Fruit fly (Drosophila melanogaster) whole organism, embryonic: Measurements from ENCODE around the gene PIG-U.
A peak's percentile ranks its signal among the peaks of the same experiment; 100 is the strongest.

Experiments used
- Blimp-1 ChIP-seq: fragments of 200-800 bp; sonication (Bioruptor generic); optimal IDR thresholded peaks from 3 replicates; lab custom pipeline; 2018; ENCODE audit warnings: missing biosample characterization, missing genetic modification characterization, mild to moderate bottlenecking, moderate library complexity, missing genetic modification reagents
- CG11085 ChIP-seq: fragments of 200-800 bp; sonication (Bioruptor generic); IDR thresholded peaks from 2 replicates; pipeline ENCODE4 v1.3.6; 2022; ENCODE audit warnings: missing biosample characterization, missing genetic modification characterization
- CG11695 ChIP-seq: fragments of 200-800 bp; sonication (Bioruptor generic); IDR thresholded peaks from 3 replicates; pipeline ENCODE4 v1.3.6; 2022; ENCODE audit warnings: missing biosample characterization, missing genetic modification characterization
- CG12236 ChIP-seq: fragments of 200-800 bp; sonication (Bioruptor generic); optimal IDR thresholded peaks from 2 replicates; lab custom pipeline; 2016; ENCODE audit warnings: missing biosample characterization, missing genetic modification characterization
- CG12299 ChIP-seq: fragments of 200-800 bp; sonication (Bioruptor generic); optimal IDR thresholded peaks from 2 replicates; lab custom pipeline; 2018; ENCODE audit warnings: missing biosample characterization, mild to moderate bottlenecking, missing genetic modification characterization
- CG14710 ChIP-seq: fragments of 200-800 bp; sonication (Bioruptor generic); optimal IDR thresholded peaks from 3 replicates; lab custom pipeline; 2019; ENCODE audit warnings: missing biosample characterization, mild to moderate bottlenecking, missing genetic modification characterization, moderate library complexity
- CG14860 ChIP-seq: fragments of 200-800 bp; sonication (Bioruptor generic); IDR thresholded peaks from 3 replicates; pipeline ENCODE4 v1.3.6; 2022; ENCODE audit warnings: missing biosample characterization, missing genetic modification characterization; ENCODE audit not compliant: partially characterized antibody
- CG17186 ChIP-seq: fragments of 200-800 bp; sonication (Bioruptor generic); optimal IDR thresholded peaks from 3 replicates; lab custom pipeline; 2017; ENCODE audit warnings: missing biosample characterization, missing genetic modification reagents, missing genetic modification characterization
- CG2116 ChIP-seq: fragments of 200-800 bp; sonication (Bioruptor generic); optimal IDR thresholded peaks from 3 replicates; lab custom pipeline; 2018; ENCODE audit warnings: missing biosample characterization, mild to moderate bottlenecking, missing genetic modification characterization
- CG2712 ChIP-seq: fragments of 200-800 bp; optimal IDR thresholded peaks from 3 replicates; lab custom pipeline; 2019; ENCODE audit warnings: missing biosample characterization, mild to moderate bottlenecking, missing genetic modification characterization, moderate library complexity
- CG2889 ChIP-seq: fragments of 200-800 bp; sonication (Bioruptor generic); IDR thresholded peaks from 3 replicates; pipeline ENCODE4 v1.3.6; 2022; ENCODE audit warnings: missing biosample characterization, missing genetic modification characterization
- CG3065 ChIP-seq: fragments of 200-800 bp; sonication (Bioruptor generic); optimal IDR thresholded peaks from 2 replicates; lab custom pipeline; 2016; ENCODE audit warnings: missing biosample characterization, missing genetic modification characterization
- CG33213 ChIP-seq: fragments of 200-800 bp; sonication (Bioruptor generic); optimal IDR thresholded peaks from 3 replicates; lab custom pipeline; 2016; ENCODE audit warnings: missing biosample characterization, missing genetic modification characterization
- CG33557 ChIP-seq: fragments of 200-800 bp; sonication (Bioruptor generic); optimal IDR thresholded peaks from 2 replicates; lab custom pipeline; 2019; ENCODE audit warnings: missing biosample characterization, mild to moderate bottlenecking, missing genetic modification characterization, moderate library complexity
- CG34224 ChIP-seq: fragments of 200-800 bp; sonication (Bioruptor generic); IDR thresholded peaks from 3 replicates; pipeline ENCODE4 v1.3.6; 2022; ENCODE audit warnings: missing biosample characterization, missing genetic modification characterization; ENCODE audit not compliant: partially characterized antibody
- CG3847 ChIP-seq: fragments of 200-800 bp; sonication (Bioruptor generic); IDR thresholded peaks from 2 replicates; pipeline ENCODE4 v1.3.6; 2022; ENCODE audit warnings: missing biosample characterization, missing genetic modification characterization
- CG4707 ChIP-seq: fragments of 200-800 bp; sonication (Bioruptor generic); optimal IDR thresholded peaks from 2 replicates; lab custom pipeline; 2018; ENCODE audit warnings: missing biosample characterization, mild to moderate bottlenecking, missing genetic modification characterization, moderate library complexity
- CG6254 ChIP-seq: fragments of 200-800 bp; sonication (Bioruptor generic); optimal IDR thresholded peaks from 3 replicates; lab custom pipeline; 2017; ENCODE audit warnings: mild to moderate bottlenecking, missing biosample characterization, missing genetic modification reagents, missing genetic modification characterization
- CG7271 ChIP-seq: fragments of 200-800 bp; sonication (Bioruptor generic); optimal IDR thresholded peaks from 2 replicates; lab custom pipeline; 2018; ENCODE audit warnings: missing biosample characterization, mild to moderate bottlenecking, missing genetic modification characterization, moderate library complexity
- CG8281 ChIP-seq: fragments of 200-800 bp; sonication (Bioruptor generic); optimal IDR thresholded peaks from 2 replicates; lab custom pipeline; 2018; ENCODE audit warnings: missing biosample characterization, mild to moderate bottlenecking, missing genetic modification characterization, moderate library complexity
- CG8359 ChIP-seq: fragments of 200-800 bp; sonication (Bioruptor generic); optimal IDR thresholded peaks from 2 replicates; lab custom pipeline; 2017; ENCODE audit warnings: missing biosample characterization, mild to moderate bottlenecking, missing genetic modification characterization, borderline replicate concordance
- CG9215 ChIP-seq: fragments of 200-800 bp; sonication (Bioruptor generic); IDR thresholded peaks from 2 replicates; pipeline ENCODE4 v1.3.6; 2022; ENCODE audit warnings: missing biosample characterization, missing genetic modification characterization
- CG9797 ChIP-seq: fragments of 200-800 bp; sonication (Bioruptor generic); optimal IDR thresholded peaks from 3 replicates; lab custom pipeline; 2018; ENCODE audit warnings: missing biosample characterization, mild to moderate bottlenecking, missing genetic modification characterization
- CTCF ChIP-seq: fragments of 200-800 bp; sonication (Bioruptor generic); optimal IDR thresholded peaks from 2 replicates; lab custom pipeline; 2017; ENCODE audit warnings: missing biosample characterization, mild to moderate bottlenecking, missing genetic modification characterization, moderate library complexity
- CoRest ChIP-seq: fragments of 200-800 bp; sonication (Bioruptor generic); optimal IDR thresholded peaks from 3 replicates; lab custom pipeline; 2018; ENCODE audit warnings: missing biosample characterization, mild to moderate bottlenecking, missing genetic modification characterization, moderate library complexity
- Dfd ChIP-seq, 2 experiments: fragments of >200 bp; optimal IDR thresholded peaks; 2 replicates each; lab custom pipeline; 2017; ENCODE audit warnings: missing biosample characterization in 2 of 2, missing genetic modification characterization in 2 of 2
- Doc2 ChIP-seq: fragments of 200-800 bp; sonication (Bioruptor generic); IDR thresholded peaks from 2 replicates; pipeline ENCODE4 v1.3.6; 2022; ENCODE audit warnings: missing biosample characterization, missing genetic modification characterization
- Dp ChIP-seq: fragments of 200-800 bp; sonication (Bioruptor generic); optimal IDR thresholded peaks from 2 replicates; lab custom pipeline; 2018; ENCODE audit warnings: missing biosample characterization, mild to moderate bottlenecking, missing genetic modification characterization, moderate library complexity
- Hey ChIP-seq: fragments of 200-800 bp; sonication (Bioruptor generic); optimal IDR thresholded peaks from 3 replicates; lab custom pipeline; 2018; ENCODE audit warnings: missing biosample characterization, mild to moderate bottlenecking, missing genetic modification characterization
- MBD-R2 ChIP-seq: fragments of 200-800 bp; sonication (Bioruptor generic); IDR thresholded peaks from 2 replicates; pipeline ENCODE4 v1.3.6; 2022; ENCODE audit warnings: missing biosample characterization, missing genetic modification characterization
- Myb ChIP-seq: fragments of 200-800 bp; sonication (Bioruptor generic); optimal IDR thresholded peaks from 2 replicates; lab custom pipeline; 2016; ENCODE audit warnings: missing biosample characterization, missing genetic modification characterization
- Pdp1 ChIP-seq, 2 experiments: fragments of 200-800 bp; sonication (Bioruptor generic); optimal IDR thresholded peaks; 3 replicates each; lab custom pipeline; 2016; ENCODE audit warnings: missing biosample characterization in 2 of 2, missing genetic modification characterization in 2 of 2, mild to moderate bottlenecking in 1 of 2, moderate library complexity in 1 of 2
- Ravus ChIP-seq: fragments of 200-800 bp; sonication (Bioruptor generic); IDR thresholded peaks from 2 replicates; pipeline ENCODE4 v1.3.6; 2022; ENCODE audit warnings: missing biosample characterization, missing genetic modification characterization
- Rfx ChIP-seq: fragments of 200-800 bp; sonication (Bioruptor generic); IDR thresholded peaks from 2 replicates; pipeline ENCODE4 v1.3.6; 2022; ENCODE audit warnings: missing biosample characterization, missing genetic modification characterization
- Rx ChIP-seq: fragments of 200-800 bp; sonication (Bioruptor generic); IDR thresholded peaks from 2 replicates; pipeline ENCODE4 v1.3.6; 2022; ENCODE audit warnings: missing biosample characterization, missing genetic modification characterization
- ato ChIP-seq: fragments of 200-800 bp; sonication (Bioruptor generic); IDR thresholded peaks from 2 replicates; pipeline ENCODE4 v1.3.6; 2022; ENCODE audit warnings: missing biosample characterization, missing genetic modification characterization; ENCODE audit not compliant: partially characterized antibody
- caup ChIP-seq: fragments of 200-800 bp; sonication (Bioruptor generic); optimal IDR thresholded peaks from 3 replicates; lab custom pipeline; 2017; ENCODE audit warnings: missing biosample characterization, mild to moderate bottlenecking, missing genetic modification characterization, moderate library complexity; ENCODE audit not compliant: severe bottlenecking
- chinmo ChIP-seq: fragments of 200-800 bp; sonication (Bioruptor generic); IDR thresholded peaks from 4 replicates; pipeline ENCODE4 v1.3.6; 2022; ENCODE audit warnings: missing biosample characterization, missing genetic modification characterization; ENCODE audit not compliant: partially characterized antibody
- crol ChIP-seq: fragments of 200-800 bp; sonication (Bioruptor generic); IDR thresholded peaks from 2 replicates; pipeline ENCODE4 v1.3.6; 2022; ENCODE audit warnings: missing biosample characterization, missing genetic modification characterization
- ems ChIP-seq: fragments of 200-800 bp; sonication (Bioruptor generic); optimal IDR thresholded peaks from 3 replicates; lab custom pipeline; 2016; ENCODE audit warnings: missing biosample characterization, missing genetic modification characterization
- eyg ChIP-seq: fragments of 200-800 bp; sonication (Bioruptor generic); optimal IDR thresholded peaks from 3 replicates; lab custom pipeline; 2016; ENCODE audit warnings: missing biosample characterization, missing genetic modification characterization
- fd64A ChIP-seq: fragments of 200-800 bp; sonication (Bioruptor generic); optimal IDR thresholded peaks from 3 replicates; lab custom pipeline; 2018; ENCODE audit warnings: missing biosample characterization, mild to moderate bottlenecking, missing genetic modification characterization
- fu2 ChIP-seq: fragments of 200-800 bp; sonication (Bioruptor generic); optimal IDR thresholded peaks from 2 replicates; lab custom pipeline; 2016; ENCODE audit warnings: missing biosample characterization, missing genetic modification characterization
- h ChIP-seq: fragments of >200 bp; optimal IDR thresholded peaks from 2 replicates; lab custom pipeline; 2017
- insv ChIP-seq, 2 experiments: fragments of 200-800 bp; sonication (Bioruptor generic); optimal IDR thresholded peaks; 3 replicates each; lab custom pipeline; 2016 to 2018; ENCODE audit warnings: missing biosample characterization in 2 of 2, missing genetic modification characterization in 2 of 2
- kay ChIP-seq: fragments of 200-800 bp; sonication (Bioruptor generic); optimal IDR thresholded peaks from 2 replicates; lab custom pipeline; 2016; ENCODE audit warnings: missing biosample characterization, missing genetic modification characterization
- lilli ChIP-seq: fragments of 200-800 bp; sonication (Bioruptor generic); optimal IDR thresholded peaks from 3 replicates; lab custom pipeline; 2016; ENCODE audit warnings: missing biosample characterization, missing genetic modification characterization
- pnt ChIP-seq: fragments of 200-800 bp; sonication (Bioruptor generic); optimal IDR thresholded peaks from 3 replicates; lab custom pipeline; 2016; ENCODE audit warnings: missing biosample characterization, missing genetic modification characterization
- zen ChIP-seq: fragments of 200-800 bp; sonication (Bioruptor generic); optimal IDR thresholded peaks from 3 replicates; lab custom pipeline; 2018; ENCODE audit warnings: missing biosample characterization, mild to moderate bottlenecking, missing genetic modification characterization, moderate library complexity

Gene PIG-U

DNA sequence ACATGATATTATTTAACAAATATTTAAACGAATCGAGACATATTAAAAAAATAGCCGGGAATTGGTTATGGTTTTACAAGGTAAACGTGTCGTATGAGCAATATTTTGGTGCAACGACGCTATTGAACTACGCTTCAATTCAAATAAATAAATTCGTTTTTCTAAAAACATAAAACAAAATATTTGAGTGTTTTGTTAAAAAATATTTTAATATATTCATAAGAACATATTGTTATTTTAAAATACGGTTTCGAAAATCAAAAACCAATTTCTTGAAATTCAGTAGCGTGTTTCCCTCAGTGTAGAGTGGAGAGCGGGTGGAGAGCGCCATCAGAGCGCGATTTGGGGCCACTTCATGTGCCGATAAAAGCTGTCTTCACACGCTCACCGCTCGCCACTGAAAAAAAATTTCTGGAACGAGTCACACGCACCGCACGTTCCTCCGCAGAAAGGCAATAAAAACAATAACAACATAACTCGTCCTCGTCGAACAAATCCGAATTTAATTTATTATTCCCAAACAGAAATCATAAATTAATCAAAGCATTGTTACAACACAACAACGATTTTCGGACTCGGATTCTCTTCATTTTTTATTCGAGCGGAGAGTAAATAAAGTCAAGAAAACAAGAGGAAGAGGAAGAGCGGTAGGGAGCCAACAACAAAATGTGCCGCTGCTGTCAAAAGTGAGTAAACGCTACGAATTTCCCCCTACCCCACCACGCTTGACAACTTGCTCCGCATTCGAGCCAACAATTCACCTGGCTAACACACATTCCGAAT, 20.7 kb downstream of the PIG-U start (continued):
- TF ChIP-seq CG14710 (peak; percentile 95), CTCF (GFP tag; lab: Kevin White, UChicago) (peak; percentile 52), crol (peak; percentile 79), CG17186 (GFP tag; lab: Kevin White, UChicago) (peak; percentile 3), CG8359 (GFP tag; lab: Kevin White, UChicago) (peak; percentile 84), CG3847 (peak; percentile 78), CG2712 (peak; percentile 95), chinmo (GFP tag; lab: Robert Waterston, UW) (no peak), CG2116 (GFP tag; lab: Kevin White, UChicago) (peak; percentile 61), CG9215 (GFP tag; lab: Robert Waterston, UW) (peak; percentile 84), CG3065 (GFP tag; lab: Kevin White, UChicago) (peak; percentile 71), Rx (GFP tag; lab: Robert Waterston, UW) (peak; percentile 45; the same call in 1 of the 2 replicates), Doc2 (GFP tag; lab: Robert Waterston, UW) (no peak), Myb (GFP tag; lab: Kevin White, UChicago) (peak; percentile 14), CG33557 (GFP tag; lab: Kevin White, UChicago) (peak; percentile 87), fu2 (peak; percentile 17), Ravus (peak; percentile 30), CG9797 (GFP tag; lab: Kevin White, UChicago) (peak; percentile 18), Rfx (GFP tag; lab: Robert Waterston, UW) (peak; percentile 64), Pdp1 (GFP tag; optimal IDR thresholded peaks at IDR 0.05; lab: Kevin White, UChicago) (peak; percentile 53 to 62), kay (GFP tag; lab: Kevin White, UChicago) (peak; percentile 23), pnt (GFP tag; lab: Kevin White, UChicago) (peak; percentile 0), Dp (GFP tag; lab: Kevin White, UChicago) (no peak), Blimp-1 (GFP tag; lab: Kevin White, UChicago) (peak; percentile 90), insv (GFP tag; optimal IDR thresholded peaks at IDR 0.05; lab: Kevin White, UChicago) (peak in 1 of 2 experiments; percentile 63), Hey (no peak), MBD-R2 (GFP tag; lab: Robert Waterston, UW) (peak; percentile 42), CG11085 (no peak), CG34224 (GFP tag; lab: Robert Waterston, UW) (0 out of 3 replicates have a peak, but pooled peaks have one; percentile 11), CG4707 (GFP tag; lab: Kevin White, UChicago) (peak; percentile 7), eyg (GFP tag; lab: Kevin White, UChicago) (no peak), CG2889 (no peak; the same call in 2 of the 3 replicates), CG7271 (no peak), ato (GFP tag; lab: Robert Waterston, UW) (no peak), CG6254 (peak; percentile 83), CG8281 (tag; lab: Kevin White, UChicago) (peak; percentile 85), CG14860 (GFP tag; lab: Robert Waterston, UW) (no peak), zen (tag; lab: Kevin White, UChicago) (peak; percentile 78), caup (peak; percentile 93), lilli (GFP tag; lab: Kevin White, UChicago) (peak; percentile 78), CG12236 (GFP tag; lab: Kevin White, UChicago) (no peak), CG12299 (peak; percentile 85), ems (GFP tag; lab: Kevin White, UChicago) (peak; percentile 33), h (no peak), CG11695 (GFP tag; lab: Robert Waterston, UW) (peak; percentile 78), Dfd (GFP tag; optimal IDR thresholded peaks at IDR 0.05; lab: Kevin White, UChicago) (no peak), CG33213 (GFP tag; lab: Kevin White, UChicago) (no peak), CoRest (peak; percentile 96), fd64A (peak; percentile 10)
